Fruit fly (Drosophila melanogaster): ENCODE results near the gene CG3323.

The CG3323 gene

dm6 chrX:5311838-5312339 is 6.4 kb upstream of the CG3323 start, which contains the start of the genes TrxT and dhd:
Gene TrxT, minus strand, starts transcription at chrX:5311888.
Gene dhd, plus strand, starts transcription at chrX:5312171.
- TF ChIP-seq CG11617 (GFP tag; optimal IDR thresholded peaks at IDR 0.05) = no peak
- peak; percentile 44 for TF ChIP-seq Mnt (GFP tag; optimal IDR thresholded peaks at IDR 0.05)
- peak; percentile 38 for TF ChIP-seq ovo (GFP tag; optimal IDR thresholded peaks at IDR 0.05)
- no peak for TF ChIP-seq cnc (optimal IDR thresholded peaks at IDR 0.05)
- peak; percentile 43 for TF ChIP-seq CG7101 (tag; optimal IDR thresholded peaks at IDR 0.05)
- TF ChIP-seq bab1 (GFP tag; optimal IDR thresholded peaks at IDR 0.05) = peak; percentile 9
- TF ChIP-seq CG1620 (GFP tag; optimal IDR thresholded peaks at IDR 0.05) = peak; percentile 2
- TF ChIP-seq pad (GFP tag; optimal IDR thresholded peaks at IDR 0.05) = peak; percentile 81
- peak; percentile 85 for TF ChIP-seq CG14711 (tag; optimal IDR thresholded peaks at IDR 0.05)

- TF ChIP-seq cic (GFP tag; optimal IDR thresholded peaks at IDR 0.05) = no peak
- no peak for TF ChIP-seq Clk (GFP tag; optimal IDR thresholded peaks at IDR 0.05)
- TF ChIP-seq Hr96 (GFP tag; optimal IDR thresholded peaks at IDR 0.05) = peak; percentile 36
- peak; percentile 45 for TF ChIP-seq pad (GFP tag; optimal IDR thresholded peaks at IDR 0.05)
- peak; percentile 64 for TF ChIP-seq Crg-1 (GFP tag; optimal IDR thresholded peaks at IDR 0.05)
- TF ChIP-seq kay (GFP tag; ENCODE audit: borderline replicate concordance) = no peak
- no peak for TF ChIP-seq CG12768 (GFP tag; optimal IDR thresholded peaks at IDR 0.05)
- peak; percentile 32 for TF ChIP-seq CG7101 (tag; optimal IDR thresholded peaks at IDR 0.05)
- TF ChIP-seq CG14711 (tag; optimal IDR thresholded peaks at IDR 0.05) = peak; percentile 19
- TF ChIP-seq ovo (GFP tag; optimal IDR thresholded peaks at IDR 0.05) = peak; percentile 46
- TF ChIP-seq CG1620 (GFP tag; optimal IDR thresholded peaks at IDR 0.05) = peak; percentile 37
- TF ChIP-seq CG7045 (GFP tag; optimal IDR thresholded peaks at IDR 0.05) = no peak
- TF ChIP-seq CG5204 (GFP tag; optimal IDR thresholded peaks at IDR 0.05) = no peak
- peak; percentile 0 for TF ChIP-seq CG11617 (GFP tag; optimal IDR thresholded peaks at IDR 0.05)
- peak; percentile 36 for TF ChIP-seq Mnt (GFP tag; optimal IDR thresholded peaks at IDR 0.05)
- TF ChIP-seq bab1 (GFP tag; optimal IDR thresholded peaks at IDR 0.05) = peak; percentile 35
- TF ChIP-seq toe (GFP tag; optimal IDR thresholded peaks at IDR 0.05) = peak; percentile 40
- no peak for TF ChIP-seq cnc (optimal IDR thresholded peaks at IDR 0.05)
- peak; percentile 23 for TF ChIP-seq tj (GFP tag; optimal IDR thresholded peaks at IDR 0.05)
- TF ChIP-seq CG33017 (tag; optimal IDR thresholded peaks at IDR 0.05) = no peak
These were observed 3.5 kb upstream of the CG3323 start, which contains the start of the genes Cdk7 and snf for dm6 chrX:5308963-5309362. Gene Cdk7, minus strand, starts transcription at chrX:5308983. Gene snf, plus strand, starts transcription at chrX:5309242.

dm6 chrX:5307317-5307716 is 1.8 kb upstream of the CG3323 start, which contains the start of gene CG17764:
Gene CG17764, minus strand, starts transcription at chrX:5307417.
- no peak for TF ChIP-seq ovo (GFP tag; optimal IDR thresholded peaks at IDR 0.05)

- no peak for TF ChIP-seq Mnt (GFP tag; optimal IDR thresholded peaks at IDR 0.05)
- TF ChIP-seq Clk (GFP tag; optimal IDR thresholded peaks at IDR 0.05) = no peak
- TF ChIP-seq kay (GFP tag; ENCODE audit: borderline replicate concordance) = no peak
- no peak for TF ChIP-seq ovo (GFP tag; optimal IDR thresholded peaks at IDR 0.05)
- TF ChIP-seq cic (GFP tag; optimal IDR thresholded peaks at IDR 0.05) = no peak
- no peak for TF ChIP-seq CG12768 (GFP tag; optimal IDR thresholded peaks at IDR 0.05)
- TF ChIP-seq Crg-1 (GFP tag; optimal IDR thresholded peaks at IDR 0.05) = no peak
- TF ChIP-seq CG1620 (GFP tag; optimal IDR thresholded peaks at IDR 0.05) = no peak
- no peak for TF ChIP-seq CG14711 (tag; optimal IDR thresholded peaks at IDR 0.05)
- no peak for TF ChIP-seq CG7101 (tag; optimal IDR thresholded peaks at IDR 0.05)
- no peak for TF ChIP-seq CG7045 (GFP tag; optimal IDR thresholded peaks at IDR 0.05)
- no peak for TF ChIP-seq CG11617 (GFP tag; optimal IDR thresholded peaks at IDR 0.05)
These were observed 4.7 kb downstream of the CG3323 start for dm6 chrX:5300623-5301283.

DNA sequence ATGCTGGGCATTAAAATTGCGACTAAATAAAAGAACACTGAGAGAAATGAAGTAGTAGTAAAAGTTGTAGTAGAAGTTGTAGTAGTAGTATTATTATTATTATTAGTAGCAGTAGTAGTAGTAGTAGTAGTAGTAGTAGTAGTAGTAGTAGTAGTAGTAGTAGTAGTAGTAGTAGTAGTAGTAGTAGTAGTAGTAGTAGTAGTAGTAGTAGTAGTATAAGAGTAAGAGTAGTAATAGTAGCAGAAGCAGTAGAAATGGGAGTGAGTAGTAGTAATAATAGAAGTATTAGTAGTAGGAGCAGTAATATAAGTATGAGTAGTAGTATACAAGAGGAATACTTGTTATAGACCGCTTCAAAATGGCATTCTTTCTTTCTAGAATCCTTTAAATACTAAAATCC is 5.5 kb downstream of the CG3323 start:
- TF ChIP-seq CG5204 (GFP tag; optimal IDR thresholded peaks at IDR 0.05) = no peak
- TF ChIP-seq tj (GFP tag; optimal IDR thresholded peaks at IDR 0.05) = no peak
- TF ChIP-seq pad (GFP tag; optimal IDR thresholded peaks at IDR 0.05) = no peak
- TF ChIP-seq Mnt (GFP tag; optimal IDR thresholded peaks at IDR 0.05) = no peak
- TF ChIP-seq Crg-1 (GFP tag; optimal IDR thresholded peaks at IDR 0.05) = no peak
- no peak for TF ChIP-seq Hr96 (GFP tag; optimal IDR thresholded peaks at IDR 0.05)
- no peak for TF ChIP-seq toe (GFP tag; optimal IDR thresholded peaks at IDR 0.05)
- TF ChIP-seq Clk (GFP tag; optimal IDR thresholded peaks at IDR 0.05) = no peak
- no peak for TF ChIP-seq ovo (GFP tag; optimal IDR thresholded peaks at IDR 0.05)
- TF ChIP-seq CG7101 (tag; optimal IDR thresholded peaks at IDR 0.05) = no peak
- no peak for TF ChIP-seq CG14711 (tag; optimal IDR thresholded peaks at IDR 0.05)
- TF ChIP-seq kay (GFP tag; ENCODE audit: borderline replicate concordance) = no peak

dm6 chrX:5295766-5296165 is 9.7 kb downstream of the CG3323 start, which contains the start of gene CG42749:
Gene CG42749, plus strand, starts transcription at chrX:5296066.
- TF ChIP-seq CG33017 (tag; optimal IDR thresholded peaks at IDR 0.05) (no peak), Hr96 (GFP tag; optimal IDR thresholded peaks at IDR 0.05) (no peak), Mnt (GFP tag; optimal IDR thresholded peaks at IDR 0.05) (no peak), cic (GFP tag; optimal IDR thresholded peaks at IDR 0.05) (no peak), pad (GFP tag; optimal IDR thresholded peaks at IDR 0.05) (no peak), cnc (optimal IDR thresholded peaks at IDR 0.05) (no peak), CG14711 (tag; optimal IDR thresholded peaks at IDR 0.05) (no peak), toe (GFP tag; optimal IDR thresholded peaks at IDR 0.05) (no peak), Clk (GFP tag; optimal IDR thresholded peaks at IDR 0.05) (no peak), CG7101 (tag; optimal IDR thresholded peaks at IDR 0.05) (no peak), ovo (GFP tag; optimal IDR thresholded peaks at IDR 0.05) (no peak), bab1 (GFP tag; optimal IDR thresholded peaks at IDR 0.05) (no peak), tj (GFP tag; optimal IDR thresholded peaks at IDR 0.05) (no peak), CG11617 (GFP tag; optimal IDR thresholded peaks at IDR 0.05) (no peak), Crg-1 (GFP tag; optimal IDR thresholded peaks at IDR 0.05) (no peak), CG7045 (GFP tag; optimal IDR thresholded peaks at IDR 0.05) (no peak), CG12768 (GFP tag; optimal IDR thresholded peaks at IDR 0.05) (no peak), CG1620 (GFP tag; optimal IDR thresholded peaks at IDR 0.05) (no peak)

Measured in whole organism, adult.